Fruit fly (Drosophila melanogaster): Measurements from ENCODE around the gene CG5001.

The CG5001 gene

dm6 chr2L:1169867-1170415 is 15.6 kb upstream of the CG5001 start, which contains the start of the genes CG31922 and Plap (continued):
- TF ChIP-seq Hand (GFP tag; optimal IDR thresholded peaks at IDR 0.05) (no peak), Hmx (GFP tag; optimal IDR thresholded peaks at IDR 0.05) (peak; percentile 46), Scr (GFP tag; IDR thresholded peaks at IDR 0.05; ENCODE audit: partially characterized antibody) (peak; percentile 96), dysf (GFP tag; IDR thresholded peaks at IDR 0.05) (peak; percentile 62; the same call in 1 of the 3 replicates), pfk (GFP tag; optimal IDR thresholded peaks at IDR 0.05) (no peak), Vsx1 (GFP tag; optimal IDR thresholded peaks at IDR 0.05) (no peak), CG6272 (GFP tag; IDR thresholded peaks at IDR 0.05) (peak; percentile 70), HLH4C (GFP tag; IDR thresholded peaks at IDR 0.05; ENCODE audit: partially characterized antibody) (peak; percentile 79), Fer2 (tag; optimal IDR thresholded peaks at IDR 0.05) (peak; percentile 66), Xrp1 (GFP tag; IDR thresholded peaks at IDR 0.05) (peak; percentile 72), CG3847 (GFP tag; IDR thresholded peaks at IDR 0.05) (peak; percentile 78), dmrt11E (tag; optimal IDR thresholded peaks at IDR 0.05) (peak; percentile 69), ab (GFP tag; optimal IDR thresholded peaks at IDR 0.05) (peak; percentile 37), CG8290 (GFP tag; optimal IDR thresholded peaks at IDR 0.05) (no peak), CG8290 (tag; optimal IDR thresholded peaks at IDR 0.05) (peak in 1 of 2 experiments; percentile 19), CG15011 (GFP tag; optimal IDR thresholded peaks at IDR 0.05) (no peak), CG17361 (GFP tag; IDR thresholded peaks at IDR 0.05) (peak; percentile 77), hth (optimal IDR thresholded peaks at IDR 0.05) (no peak), E2f2 (GFP tag; IDR thresholded peaks at IDR 0.05) (peak; percentile 59), exex (tag; optimal IDR thresholded peaks at IDR 0.05) (no peak), chn (GFP tag; optimal IDR thresholded peaks at IDR 0.05) (peak; percentile 72), tap (tag; optimal IDR thresholded peaks at IDR 0.05) (no peak), CG12236 (GFP tag; optimal IDR thresholded peaks at IDR 0.05) (no peak), wor (GFP tag; IDR thresholded peaks at IDR 0.05) (no peak), CG8388 (GFP tag; optimal IDR thresholded peaks at IDR 0.05) (peak; percentile 58), trh (GFP tag; optimal IDR thresholded peaks at IDR 0.05) (no peak), gro (GFP tag; optimal IDR thresholded peaks at IDR 0.05) (peak; percentile 31), CG33557 (GFP tag; optimal IDR thresholded peaks at IDR 0.05) (peak; percentile 61), tio (GFP tag; optimal IDR thresholded peaks at IDR 0.05) (no peak), HLHmδ (GFP tag; optimal IDR thresholded peaks at IDR 0.05) (no peak), CG30431 (GFP tag; optimal IDR thresholded peaks at IDR 0.05) (no peak), sima (GFP tag; optimal IDR thresholded peaks at IDR 0.05) (no peak), CG5180 (GFP tag; optimal IDR thresholded peaks at IDR 0.05) (no peak), CG12942 (GFP tag; optimal IDR thresholded peaks at IDR 0.05) (peak; percentile 60), CG3838 (GFP tag; optimal IDR thresholded peaks at IDR 0.05) (no peak), CG9876 (GFP tag; optimal IDR thresholded peaks at IDR 0.05) (peak; percentile 14), BtbVII (GFP tag; optimal IDR thresholded peaks at IDR 0.05) (no peak), CG10267 (tag; optimal IDR thresholded peaks at IDR 0.05) (peak; percentile 98), CG7745 (tag; optimal IDR thresholded peaks at IDR 0.05) (no peak), Drgx (GFP tag; IDR thresholded peaks at IDR 0.05) (no peak), CHES-1-like (GFP tag; optimal IDR thresholded peaks at IDR 0.05) (peak; percentile 56), Oli (tag; optimal IDR thresholded peaks at IDR 0.05) (peak; percentile 51), grau (tag; optimal IDR thresholded peaks at IDR 0.05) (peak; percentile 76), bowl (GFP tag; IDR thresholded peaks at IDR 0.05) (no peak), CoRest (tag; optimal IDR thresholded peaks at IDR 0.05) (peak; percentile 87), cwo (GFP tag; optimal IDR thresholded peaks at IDR 0.05) (peak; percentile 6), Dad (GFP tag; optimal IDR thresholded peaks at IDR 0.05) (peak; percentile 60), zfh1 (GFP tag; IDR thresholded peaks at IDR 0.05) (no peak), nom (GFP tag; optimal IDR thresholded peaks at IDR 0.05) (no peak), Doc2 (GFP tag; IDR thresholded peaks at IDR 0.05) (no peak), CG3163 (GFP tag; optimal IDR thresholded peaks at IDR 0.05) (peak; percentile 10)

All from whole organism, embryonic.